Fruit fly (Drosophila melanogaster): ENCODE measurements around the gene CG7049.
A peak's percentile ranks its signal among the peaks of the same experiment; 100 is the strongest.

The CG7049 gene

DNA sequence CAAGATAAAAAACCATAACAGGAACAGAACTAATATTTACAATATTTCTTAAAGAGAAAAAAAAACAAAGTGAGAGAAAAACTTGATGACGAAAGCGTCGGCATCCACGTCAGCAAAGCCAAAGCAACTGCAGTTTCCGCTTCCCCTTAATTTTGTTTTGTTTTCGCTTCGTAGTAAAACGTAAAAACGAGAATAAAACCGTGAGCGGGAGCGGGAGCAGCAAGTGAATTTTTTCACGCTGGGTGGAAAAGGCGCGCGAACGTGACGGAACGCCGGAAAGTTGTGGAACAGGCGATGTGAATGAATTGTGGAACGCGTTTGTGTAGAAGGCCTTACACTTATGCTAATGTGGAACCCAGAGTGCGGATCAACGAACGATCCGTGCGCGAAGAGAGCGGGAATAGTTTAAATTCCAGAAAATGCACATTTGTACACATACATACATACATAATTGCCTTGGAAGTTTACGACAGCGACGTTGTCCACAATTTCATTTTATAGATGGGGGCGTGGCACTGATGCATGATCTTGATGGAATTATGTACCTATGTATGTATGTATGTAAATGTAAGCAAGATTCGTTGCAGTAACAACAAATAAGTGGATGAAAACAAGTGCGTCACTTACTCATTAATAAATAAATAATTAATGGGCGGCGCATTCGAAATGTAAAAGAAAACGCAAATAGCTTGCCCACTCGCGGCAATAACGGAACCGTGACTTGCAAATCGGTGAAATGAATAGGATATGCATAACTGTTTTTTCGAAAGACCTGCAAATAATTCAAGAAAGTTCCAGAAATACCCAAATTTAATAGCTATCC, 47.5 kb downstream of the CG7049 start (continued):
- TF ChIP-seq nom (GFP tag; optimal IDR thresholded peaks at IDR 0.05) (peak; percentile 65), Gug (GFP tag; IDR thresholded peaks at IDR 0.05) (no peak), CG7271 (tag; optimal IDR thresholded peaks at IDR 0.05) (no peak), CG9215 (GFP tag; IDR thresholded peaks at IDR 0.05) (no peak), Ada2b (GFP tag; IDR thresholded peaks at IDR 0.05) (no peak), CG31365 (tag; optimal IDR thresholded peaks at IDR 0.05) (peak; percentile 7), CG15269 (tag; optimal IDR thresholded peaks at IDR 0.05) (no peak), Jarid2 (GFP tag; optimal IDR thresholded peaks at IDR 0.05) (no peak), dysf (GFP tag; IDR thresholded peaks at IDR 0.05) (no peak), chm (GFP tag; IDR thresholded peaks at IDR 0.05) (0 out of 2 replicates have a peak, but pooled peaks have one; percentile 36), Hr78 (GFP tag; optimal IDR thresholded peaks at IDR 0.05) (no peak), Xrp1 (GFP tag; IDR thresholded peaks at IDR 0.05) (no peak), CG4730 (GFP tag; IDR thresholded peaks at IDR 0.05) (no peak), oc (tag; optimal IDR thresholded peaks at IDR 0.05) (peak; percentile 71), CG8089 (GFP tag; optimal IDR thresholded peaks at IDR 0.05) (no peak), onecut (GFP tag; IDR thresholded peaks at IDR 0.05) (no peak), row (GFP tag; IDR thresholded peaks at IDR 0.05) (no peak), Hr3 (GFP tag; optimal IDR thresholded peaks at IDR 0.05) (no peak), CG11093 (GFP tag; IDR thresholded peaks at IDR 0.05) (no peak), tll (GFP tag; optimal IDR thresholded peaks at IDR 0.05) (no peak), bsh (GFP tag; optimal IDR thresholded peaks at IDR 0.05) (no peak), slp2 (GFP tag; optimal IDR thresholded peaks at IDR 0.05) (no peak), CoRest (tag; optimal IDR thresholded peaks at IDR 0.05) (no peak), nmo (GFP tag; optimal IDR thresholded peaks at IDR 0.05) (no peak), CG12391 (tag; optimal IDR thresholded peaks at IDR 0.05) (no peak), dpn (GFP tag; optimal IDR thresholded peaks at IDR 0.05) (no peak), CG6765 (GFP tag; optimal IDR thresholded peaks at IDR 0.05) (no peak), btn (GFP tag; optimal IDR thresholded peaks at IDR 0.05) (no peak), prd (optimal IDR thresholded peaks at IDR 0.05) (no peak), prd (GFP tag; IDR thresholded peaks at IDR 0.05) (no peak), CG10565 (GFP tag; optimal IDR thresholded peaks at IDR 0.05) (no peak), en (GFP tag; optimal IDR thresholded peaks at IDR 0.05) (no peak), zfh2 (GFP tag; optimal IDR thresholded peaks at IDR 0.05) (no peak), Bdp1 (GFP tag; optimal IDR thresholded peaks at IDR 0.05) (no peak), Lim3 (GFP tag; IDR thresholded peaks at IDR 0.05) (no peak), salm (tag; optimal IDR thresholded peaks at IDR 0.05) (no peak), lov (optimal IDR thresholded peaks at IDR 0.05) (no peak), lov (GFP tag; IDR thresholded peaks at IDR 0.05) (peak; percentile 68; the same call in 1 of the 3 replicates), Sox102F (GFP tag; optimal IDR thresholded peaks at IDR 0.05) (no peak), CG32532 (GFP tag; IDR thresholded peaks at IDR 0.05) (no peak), Dbx (GFP tag; IDR thresholded peaks at IDR 0.05) (no peak), pum (GFP tag; optimal IDR thresholded peaks at IDR 0.05) (no peak), Elba2 (GFP tag; optimal IDR thresholded peaks at IDR 0.05) (no peak), CG11695 (GFP tag; IDR thresholded peaks at IDR 0.05) (peak; percentile 47; the same call in 1 of the 3 replicates), CG4424 (GFP tag; optimal IDR thresholded peaks at IDR 0.05) (no peak), Xbp1 (GFP tag; optimal IDR thresholded peaks at IDR 0.05) (peak; percentile 68), Hmr (GFP tag; optimal IDR thresholded peaks at IDR 0.05) (no peak), CG13624 (GFP tag; optimal IDR thresholded peaks at IDR 0.05) (peak; percentile 43), exex (tag; optimal IDR thresholded peaks at IDR 0.05) (no peak), CG15479 (GFP tag; optimal IDR thresholded peaks at IDR 0.05) (no peak)
